Worm (Caenorhabditis elegans): ENCODE results near the gene F59B1.4.

ce11 chrV:3605325-3605724 is 21.5 kb downstream of the F59B1.4 start, which contains the start of gene T22F3.8:
- no peak for TF ChIP-seq dao-5 (tag; optimal IDR thresholded peaks at IDR 0.05)
- TF ChIP-seq W03F9.2 (tag; optimal IDR thresholded peaks at IDR 0.05) = no peak

All from whole organism, L4/young adult.